Fruit fly (Drosophila melanogaster) whole organism, embryonic: ENCODE data around the gene GlyRS.
A peak's percentile ranks its signal among the peaks of the same experiment; 100 is the strongest.

Experiments used
- Atf3 ChIP-seq: fragments of 200-800 bp; sonication (Bioruptor generic); optimal IDR thresholded peaks from 3 replicates; lab custom pipeline; 2016; ENCODE audit warnings: missing biosample characterization, missing genetic modification characterization
- CG10274 ChIP-seq: fragments of 200-800 bp; sonication (Bioruptor generic); optimal IDR thresholded peaks from 3 replicates; lab custom pipeline; 2017; ENCODE audit warnings: missing biosample characterization, mild to moderate bottlenecking, missing genetic modification characterization
- CG10321 ChIP-seq: fragments of 200-800 bp; sonication (Bioruptor generic); IDR thresholded peaks from 2 replicates; pipeline ENCODE4 v1.3.6; 2022; ENCODE audit warnings: missing biosample characterization, missing genetic modification characterization
- CG10431 ChIP-seq: fragments of 200-800 bp; sonication (Bioruptor generic); optimal IDR thresholded peaks from 3 replicates; lab custom pipeline; 2018; ENCODE audit warnings: missing biosample characterization, mild to moderate bottlenecking, missing genetic modification characterization
- CG11093 ChIP-seq: fragments of 200-800 bp; sonication (Bioruptor generic); IDR thresholded peaks from 3 replicates; pipeline ENCODE4 v1.3.6; 2022; ENCODE audit warnings: missing biosample characterization, missing genetic modification characterization
- CG11696 ChIP-seq: fragments of 200-800 bp; sonication (Bioruptor generic); IDR thresholded peaks from 2 replicates; pipeline ENCODE4 v1.3.6; 2022; ENCODE audit warnings: missing biosample characterization, missing genetic modification characterization
- CG12071 ChIP-seq: fragments of 200-800 bp; sonication (Bioruptor generic); optimal IDR thresholded peaks from 3 replicates; lab custom pipeline; 2018; ENCODE audit warnings: missing biosample characterization, mild to moderate bottlenecking, missing genetic modification characterization
- CG15696 ChIP-seq: fragments of 200-800 bp; sonication (Bioruptor generic); optimal IDR thresholded peaks from 2 replicates; lab custom pipeline; 2019; ENCODE audit warnings: missing biosample characterization, mild to moderate bottlenecking, missing genetic modification characterization, moderate library complexity
- CG16863 ChIP-seq: fragments of 200-800 bp; sonication (Bioruptor generic); optimal IDR thresholded peaks from 3 replicates; lab custom pipeline; 2016; ENCODE audit warnings: missing biosample characterization, missing genetic modification characterization
- CG17186 ChIP-seq: fragments of 200-800 bp; sonication (Bioruptor generic); optimal IDR thresholded peaks from 3 replicates; lab custom pipeline; 2017; ENCODE audit warnings: missing biosample characterization, missing genetic modification reagents, missing genetic modification characterization
- CG17361 ChIP-seq: fragments of 200-800 bp; sonication (Bioruptor generic); IDR thresholded peaks from 3 replicates; pipeline ENCODE4 v1.3.6; 2022; ENCODE audit warnings: missing biosample characterization, missing genetic modification characterization
- CG30431 ChIP-seq: fragments of 200-800 bp; sonication (Bioruptor generic); optimal IDR thresholded peaks from 2 replicates; lab custom pipeline; 2017; ENCODE audit warnings: missing biosample characterization, missing genetic modification characterization
- CG31365 ChIP-seq: fragments of 200-800 bp; sonication (Bioruptor generic); optimal IDR thresholded peaks from 2 replicates; lab custom pipeline; 2018; ENCODE audit warnings: missing biosample characterization, mild to moderate bottlenecking, missing genetic modification characterization
- CG31441 ChIP-seq: fragments of 200-800 bp; sonication (Bioruptor generic); IDR thresholded peaks from 2 replicates; pipeline ENCODE4 v1.3.6; 2022; ENCODE audit warnings: missing biosample characterization, missing genetic modification characterization
- CG32767 ChIP-seq: fragments of 200-800 bp; sonication (Bioruptor generic); IDR thresholded peaks from 2 replicates; pipeline ENCODE4 v1.3.6; 2022; ENCODE audit warnings: missing biosample characterization, missing genetic modification characterization
- CG6272 ChIP-seq: fragments of 200-800 bp; sonication (Bioruptor generic); IDR thresholded peaks from 2 replicates; pipeline ENCODE4 v1.3.6; 2022; ENCODE audit warnings: missing biosample characterization, missing genetic modification characterization
- CG7372 ChIP-seq: fragments of 200-800 bp; sonication (Bioruptor generic); IDR thresholded peaks from 2 replicates; pipeline ENCODE4 v1.3.6; 2022; ENCODE audit warnings: missing biosample characterization, missing genetic modification characterization
- CG7839 ChIP-seq: fragments of 200-800 bp; sonication (Bioruptor generic); optimal IDR thresholded peaks from 3 replicates; lab custom pipeline; 2018; ENCODE audit warnings: missing biosample characterization, mild to moderate bottlenecking, missing genetic modification characterization, moderate library complexity
- CHES-1-like ChIP-seq: fragments of 200-800 bp; sonication (Bioruptor generic); optimal IDR thresholded peaks from 2 replicates; lab custom pipeline; 2016; ENCODE audit warnings: missing biosample characterization, missing genetic modification characterization
- CkIIα-i1 ChIP-seq: fragments of 200-800 bp; sonication (Bioruptor generic); IDR thresholded peaks from 2 replicates; pipeline ENCODE4 v1.3.6; 2022; ENCODE audit warnings: missing biosample characterization, missing genetic modification characterization
- Dip2 ChIP-seq: fragments of 200-800 bp; sonication (Bioruptor generic); IDR thresholded peaks from 2 replicates; pipeline ENCODE4 v1.3.6; 2022; ENCODE audit warnings: missing biosample characterization, missing genetic modification characterization
- Dip3 ChIP-seq: fragments of 200-800 bp; sonication (Bioruptor generic); optimal IDR thresholded peaks from 3 replicates; lab custom pipeline; 2016; ENCODE audit warnings: missing biosample characterization, missing genetic modification characterization
- Doc2 ChIP-seq: fragments of 200-800 bp; sonication (Bioruptor generic); IDR thresholded peaks from 2 replicates; pipeline ENCODE4 v1.3.6; 2022; ENCODE audit warnings: missing biosample characterization, missing genetic modification characterization
- Hsf ChIP-seq: fragments of 200-800 bp; sonication (Bioruptor generic); optimal IDR thresholded peaks from 3 replicates; lab custom pipeline; 2016; ENCODE audit warnings: missing biosample characterization, missing genetic modification characterization
- Oaz ChIP-seq: fragments of 200-800 bp; sonication (Bioruptor generic); IDR thresholded peaks from 2 replicates; pipeline ENCODE4 v1.3.6; 2022; ENCODE audit warnings: missing biosample characterization, missing genetic modification characterization
- Poxn ChIP-seq: fragments of 200-800 bp; sonication (Bioruptor generic); IDR thresholded peaks from 2 replicates; pipeline ENCODE4 v1.3.6; 2022; ENCODE audit warnings: missing biosample characterization, missing genetic modification characterization
- Spps ChIP-seq: fragments of 200-800 bp; sonication (Bioruptor generic); optimal IDR thresholded peaks from 2 replicates; lab custom pipeline; 2018; ENCODE audit warnings: missing biosample characterization, mild to moderate bottlenecking, missing genetic modification characterization
- ara ChIP-seq: fragments of 200-800 bp; sonication (Bioruptor generic); IDR thresholded peaks from 2 replicates; pipeline ENCODE4 v1.3.6; 2022; ENCODE audit warnings: missing biosample characterization, missing genetic modification characterization
- bbx ChIP-seq: fragments of 200-800 bp; sonication (Bioruptor generic); IDR thresholded peaks from 2 replicates; pipeline ENCODE4 v1.3.6; 2022; ENCODE audit warnings: missing biosample characterization, missing genetic modification characterization; ENCODE audit not compliant: partially characterized antibody
- cato ChIP-seq: fragments of 200-800 bp; sonication (Bioruptor generic); optimal IDR thresholded peaks from 2 replicates; lab custom pipeline; 2016; ENCODE audit warnings: missing biosample characterization, missing genetic modification characterization, borderline replicate concordance
- cg ChIP-seq: fragments of 200-800 bp; sonication (Bioruptor generic); optimal IDR thresholded peaks from 3 replicates; lab custom pipeline; 2019; ENCODE audit warnings: missing biosample characterization, mild to moderate bottlenecking, missing genetic modification characterization, moderate library complexity
- ci ChIP-seq: fragments of 200-800 bp; sonication (Bioruptor generic); IDR thresholded peaks from 3 replicates; pipeline ENCODE4 v1.3.6; 2022; ENCODE audit warnings: missing biosample characterization, missing genetic modification characterization
- dm ChIP-seq: fragments of 200-800 bp; sonication (Bioruptor generic); optimal IDR thresholded peaks from 3 replicates; lab custom pipeline; 2016; ENCODE audit warnings: missing biosample characterization, missing genetic modification characterization
- dpn ChIP-seq, 2 experiments: fragments of 200-800 bp; sonication (Bioruptor generic); optimal IDR thresholded peaks; 3 replicates each; lab custom pipeline; 2016; ENCODE audit warnings: missing biosample characterization in 2 of 2, missing genetic modification characterization in 2 of 2
- ewg ChIP-seq: fragments of 200-800 bp; sonication (Bioruptor generic); optimal IDR thresholded peaks from 3 replicates; lab custom pipeline; 2017; ENCODE audit warnings: mild to moderate bottlenecking, missing biosample characterization, missing genetic modification reagents, missing genetic modification characterization
- fd96Cb ChIP-seq: fragments of 200-800 bp; sonication (Bioruptor generic); optimal IDR thresholded peaks from 2 replicates; lab custom pipeline; 2018; ENCODE audit warnings: missing biosample characterization, mild to moderate bottlenecking, missing genetic modification characterization, moderate library complexity
- fru ChIP-seq: fragments of >200 bp; optimal IDR thresholded peaks from 2 replicates; lab custom pipeline; 2017
- h ChIP-seq: fragments of >200 bp; optimal IDR thresholded peaks from 2 replicates; lab custom pipeline; 2017
- kay ChIP-seq: fragments of 200-800 bp; sonication (Bioruptor generic); optimal IDR thresholded peaks from 2 replicates; lab custom pipeline; 2016; ENCODE audit warnings: missing biosample characterization, missing genetic modification characterization
- nmo ChIP-seq: fragments of 200-800 bp; sonication (Bioruptor generic); optimal IDR thresholded peaks from 2 replicates; lab custom pipeline; 2018; ENCODE audit warnings: missing biosample characterization, mild to moderate bottlenecking, missing genetic modification characterization, moderate library complexity
- pb ChIP-seq: fragments of 200-800 bp; sonication (Bioruptor generic); optimal IDR thresholded peaks from 3 replicates; lab custom pipeline; 2016; ENCODE audit warnings: missing biosample characterization, missing genetic modification characterization
- sd ChIP-seq: fragments of 200-800 bp; sonication (Bioruptor generic); optimal IDR thresholded peaks from 3 replicates; lab custom pipeline; 2018; ENCODE audit warnings: missing biosample characterization, mild to moderate bottlenecking, missing genetic modification characterization, moderate library complexity
- slbo ChIP-seq: fragments of 200-800 bp; sonication (Bioruptor generic); IDR thresholded peaks from 2 replicates; pipeline ENCODE4 v1.3.6; 2022; ENCODE audit warnings: missing biosample characterization, missing genetic modification characterization
- sob ChIP-seq: fragments of 200-800 bp; sonication (Bioruptor generic); IDR thresholded peaks from 2 replicates; pipeline ENCODE4 v1.3.6; 2022; ENCODE audit warnings: missing biosample characterization, missing genetic modification characterization
- ssp ChIP-seq: fragments of 200-800 bp; sonication (Bioruptor generic); IDR thresholded peaks from 2 replicates; pipeline ENCODE4 v1.3.6; 2022; ENCODE audit warnings: missing biosample characterization, missing genetic modification characterization
- tio ChIP-seq: fragments of 200-800 bp; sonication (Bioruptor generic); optimal IDR thresholded peaks from 2 replicates; lab custom pipeline; 2017; ENCODE audit warnings: missing biosample characterization, missing genetic modification characterization, inconsistent platforms
- toy ChIP-seq: fragments of 200-800 bp; sonication (Bioruptor generic); IDR thresholded peaks from 2 replicates; pipeline ENCODE4 v1.3.6; 2022; ENCODE audit warnings: missing biosample characterization, missing genetic modification characterization
- twi ChIP-seq: fragments of 200-800 bp; optimal IDR thresholded peaks from 2 replicates; lab custom pipeline; 2019; ENCODE audit warnings: missing biosample characterization, mild to moderate bottlenecking, missing genetic modification characterization, moderate library complexity
- wdn ChIP-seq: fragments of 200-800 bp; sonication (Bioruptor generic); IDR thresholded peaks from 2 replicates; pipeline ENCODE4 v1.3.6; 2022; ENCODE audit warnings: missing biosample characterization, missing genetic modification characterization
- yki ChIP-seq: fragments of >200 bp; optimal IDR thresholded peaks from 3 replicates; lab custom pipeline; 2018

GlyRS gene

dm6 chr3L:15136659-15137572 lies 42.0 kb downstream of the GlyRS start, which contains the start of gene CG12316 (continued):
- peak; percentile 94 for TF ChIP-seq CG12071 (GFP tag; lab: Kevin White, UChicago)
- TF ChIP-seq h = no peak
- peak; percentile 71 for TF ChIP-seq slbo (GFP tag; lab: Robert Waterston, UW)
- peak; percentile 85 for TF ChIP-seq CG30431 (GFP tag; lab: Kevin White, UChicago)
- TF ChIP-seq ewg (GFP tag; lab: Kevin White, UChicago) = peak; percentile 79
- peak; percentile 89 for TF ChIP-seq CHES-1-like (GFP tag; lab: Kevin White, UChicago)
- peak; percentile 45 for TF ChIP-seq CG11696 (GFP tag; lab: Robert Waterston, UW)
- peak; percentile 92 for TF ChIP-seq CG17361 (GFP tag; lab: Robert Waterston, UW)
- peak; percentile 73; the same call in 1 of the 2 replicates for TF ChIP-seq bbx (GFP tag; lab: Robert Waterston, UW)
- peak; percentile 76 for TF ChIP-seq CG11093 (GFP tag; lab: Robert Waterston, UW)
- peak; percentile 69 for TF ChIP-seq CG6272
- peak; percentile 72 for TF ChIP-seq CG7372 (GFP tag; lab: Robert Waterston, UW)
- TF ChIP-seq tio = peak; percentile 79
- no peak for TF ChIP-seq CG10321 (GFP tag; lab: Robert Waterston, UW)
- TF ChIP-seq CkIIα-i1 (GFP tag; lab: Robert Waterston, UW) = 0 out of 2 replicates have a peak, but pooled peaks have one; percentile 34
- peak; percentile 91 for TF ChIP-seq CG16863 (GFP tag; lab: Kevin White, UChicago)
- peak; percentile 82 for TF ChIP-seq sob (GFP tag; lab: Robert Waterston, UW)
- TF ChIP-seq CG31365 = peak; percentile 85
- peak; percentile 93 for TF ChIP-seq Hsf
- TF ChIP-seq CG10431 (GFP tag; lab: Kevin White, UChicago) = peak; percentile 79
- TF ChIP-seq wdn (GFP tag; lab: Robert Waterston, UW) = peak; percentile 87
- peak; percentile 92 for TF ChIP-seq nmo (GFP tag; lab: Kevin White, UChicago)
- TF ChIP-seq CG10274 = peak; percentile 79
- TF ChIP-seq Spps (tag; lab: Kevin White, UChicago) = peak; percentile 93
- peak; percentile 90; the same call in 1 of the 2 replicates for TF ChIP-seq CG32767 (GFP tag; lab: Robert Waterston, UW)
- TF ChIP-seq Doc2 (GFP tag; lab: Robert Waterston, UW) = no peak; the same call in 1 of the 2 replicates
- peak; percentile 59 for TF ChIP-seq ssp (GFP tag; lab: Robert Waterston, UW)
- peak; percentile 53 for TF ChIP-seq kay (GFP tag; lab: Kevin White, UChicago)
- peak; percentile 92 for TF ChIP-seq CG7839 (tag; lab: Kevin White, UChicago)
- TF ChIP-seq Dip2 (GFP tag; lab: Robert Waterston, UW) = no peak
- peak; percentile 86 for TF ChIP-seq twi (tag; lab: Kevin White, UChicago)
- peak; percentile 88 for TF ChIP-seq dm (GFP tag; lab: Kevin White, UChicago)
- 0 out of 2 replicates have a peak, but pooled peaks have one; percentile 24 for TF ChIP-seq Poxn
- peak; percentile 56 for TF ChIP-seq toy
- peak; percentile 87 for TF ChIP-seq fd96Cb (tag; lab: Kevin White, UChicago)
- TF ChIP-seq dpn (GFP tag; optimal IDR thresholded peaks at IDR 0.05; lab: Kevin White, UChicago) = peak; percentile 84 to 89
- TF ChIP-seq yki = no peak
- TF ChIP-seq ara = peak; percentile 88
- no peak for TF ChIP-seq cg
- TF ChIP-seq CG31441 (GFP tag; lab: Robert Waterston, UW) = peak; percentile 90
- TF ChIP-seq pb (GFP tag; lab: Kevin White, UChicago) = peak; percentile 94
- TF ChIP-seq fru = no peak
- TF ChIP-seq Oaz (GFP tag; lab: Robert Waterston, UW) = peak; percentile 63
- peak; percentile 93 for TF ChIP-seq ci (GFP tag; lab: Robert Waterston, UW)
- TF ChIP-seq cato = peak; percentile 77
- peak; percentile 35 for TF ChIP-seq sd (tag; lab: Kevin White, UChicago)
- TF ChIP-seq CG17186 (GFP tag; lab: Kevin White, UChicago) = peak; percentile 52
- TF ChIP-seq Dip3 (GFP tag; lab: Kevin White, UChicago) = peak; percentile 91
- peak; percentile 92 for TF ChIP-seq Atf3
- TF ChIP-seq CG15696 (tag; lab: Kevin White, UChicago) = peak; percentile 95
